Worm (Caenorhabditis elegans) whole organism, L1 larva: ENCODE results near the gene C40C9.4.

Source experiments
- C16A3.4 ChIP-seq: fragments of 150-350 bp; optimal IDR thresholded peaks from 2 replicates; lab custom pipeline; 2014; ENCODE audit warnings: missing biosample characterization, missing genetic modification characterization
- F16B12.6 ChIP-seq: fragments of 150-350 bp; optimal IDR thresholded peaks from 2 replicates; lab custom pipeline; 2014; ENCODE audit warnings: missing biosample characterization, missing genetic modification characterization
- aha-1 ChIP-seq: fragments of 150-350 bp; optimal IDR thresholded peaks from 2 replicates; lab custom pipeline; 2014; ENCODE audit warnings: missing biosample characterization, missing genetic modification characterization
- ceh-88 ChIP-seq: fragments of 200-800 bp; sonication (Bioruptor generic); IDR thresholded peaks from 2 replicates; pipeline ENCODE4 v1.3.6; 2022; ENCODE audit warnings: missing genetic modification characterization, missing compliant biosample characterization
- ceh-90 ChIP-seq: sonication (generic microtip); optimal IDR thresholded peaks from 2 replicates; lab custom pipeline; 2016; ENCODE audit warnings: missing genetic modification characterization, missing compliant biosample characterization
- ces-1 ChIP-seq: fragments of 150-350 bp; optimal IDR thresholded peaks from 2 replicates; lab custom pipeline; 2014; ENCODE audit warnings: missing biosample characterization, missing genetic modification reagents, missing genetic modification characterization
- egl-27 ChIP-seq, 2 experiments: fragments of 150-350 bp in 1 of 2; sonication (generic microtip); optimal IDR thresholded peaks; 3 replicates each; lab custom pipeline; 2017 to 2018; ENCODE audit warnings: missing biosample characterization in 2 of 2, missing genetic modification characterization in 2 of 2, missing genetic modification reagents in 2 of 2
- elt-2 ChIP-seq: sonication (generic microtip); optimal IDR thresholded peaks from 2 replicates; lab custom pipeline; 2016; ENCODE audit warnings: missing genetic modification characterization, mild to moderate bottlenecking, inconsistent platforms, missing compliant biosample characterization, missing genetic modification reagents
- ets-5 ChIP-seq: fragments of 200-800 bp; sonication (Bioruptor generic); IDR thresholded peaks from 2 replicates; pipeline ENCODE4 v1.3.6; 2022; ENCODE audit warnings: missing genetic modification characterization, missing compliant biosample characterization
- fkh-10 ChIP-seq: sonication (generic microtip); optimal IDR thresholded peaks from 2 replicates; lab custom pipeline; 2017; ENCODE audit warnings: missing biosample characterization, missing genetic modification reagents, missing genetic modification characterization
- fkh-4 ChIP-seq: sonication (generic microtip); optimal IDR thresholded peaks from 2 replicates; lab custom pipeline; 2016; ENCODE audit warnings: missing compliant biosample characterization, missing genetic modification characterization, borderline replicate concordance
- hlh-17 ChIP-seq: fragments of 200-800 bp; sonication (Bioruptor generic); optimal IDR thresholded peaks from 2 replicates; lab custom pipeline; 2018; ENCODE audit warnings: missing genetic modification characterization, mild to moderate bottlenecking, missing compliant biosample characterization, moderate library complexity, borderline replicate concordance
- irx-1 ChIP-seq: sonication (generic microtip); optimal IDR thresholded peaks from 2 replicates; lab custom pipeline; 2016; ENCODE audit warnings: missing genetic modification characterization, missing compliant biosample characterization
- jun-1 ChIP-seq: fragments of 150-350 bp; optimal IDR thresholded peaks from 2 replicates; lab custom pipeline; 2014; ENCODE audit warnings: missing biosample characterization, missing genetic modification reagents, missing genetic modification characterization
- lin-14 ChIP-seq: fragments of 200-800 bp; sonication (Bioruptor generic); optimal IDR thresholded peaks from 2 replicates; lab custom pipeline; 2018; ENCODE audit warnings: mild to moderate bottlenecking, missing genetic modification characterization, moderate library complexity, missing compliant biosample characterization
- lin-35 ChIP-seq, 2 experiments: fragments of 150-350 bp; optimal IDR thresholded peaks; 2 replicates each; lab custom pipeline; 2014; ENCODE audit warnings: missing biosample characterization in 2 of 2, missing genetic modification characterization in 2 of 2, missing genetic modification reagents in 2 of 2
- lin-39 ChIP-seq: fragments of 150-350 bp; optimal IDR thresholded peaks from 2 replicates; lab custom pipeline; 2014; ENCODE audit warnings: missing biosample characterization, missing genetic modification reagents, missing genetic modification characterization
- lsy-2 ChIP-seq, 2 experiments: fragments of 150-350 bp; optimal IDR thresholded peaks; 2 replicates each; lab custom pipeline; 2014; ENCODE audit warnings: missing biosample characterization in 2 of 2, missing genetic modification characterization in 2 of 2
- mef-2 ChIP-seq: fragments of 150-350 bp; optimal IDR thresholded peaks from 2 replicates; lab custom pipeline; 2014; ENCODE audit warnings: missing biosample characterization, missing genetic modification characterization
- mep-1 ChIP-seq: fragments of 150-350 bp; optimal IDR thresholded peaks from 2 replicates; lab custom pipeline; 2014; ENCODE audit warnings: missing biosample characterization, missing genetic modification characterization
- nhr-12 ChIP-seq: sonication (generic microtip); optimal IDR thresholded peaks from 2 replicates; lab custom pipeline; 2017; ENCODE audit warnings: missing biosample characterization, missing genetic modification characterization
- nhr-19 ChIP-seq: fragments of 200-800 bp; sonication (Bioruptor generic); conservative IDR thresholded peaks from 2 replicates; pipeline ENCODE4 v1.3.6; 2022; ENCODE audit warnings: missing genetic modification characterization, missing compliant biosample characterization
- nhr-20 ChIP-seq: sonication (generic microtip); optimal IDR thresholded peaks from 2 replicates; lab custom pipeline; 2016; ENCODE audit warnings: mild to moderate bottlenecking, missing genetic modification characterization, missing compliant biosample characterization
- nhr-28 ChIP-seq: fragments of 150-350 bp; optimal IDR thresholded peaks from 2 replicates; lab custom pipeline; 2014; ENCODE audit warnings: missing biosample characterization, missing genetic modification characterization
- nhr-47 ChIP-seq: sonication (generic microtip); optimal IDR thresholded peaks from 2 replicates; lab custom pipeline; 2016; ENCODE audit warnings: mild to moderate bottlenecking, missing genetic modification characterization, moderate library complexity, missing compliant biosample characterization
- nhr-76 ChIP-seq: sonication (generic microtip); optimal IDR thresholded peaks from 2 replicates; lab custom pipeline; 2017; ENCODE audit warnings: missing biosample characterization, missing genetic modification characterization
- nhr-84 ChIP-seq: sonication (generic microtip); optimal IDR thresholded peaks from 2 replicates; lab custom pipeline; 2017; ENCODE audit warnings: missing biosample characterization, missing genetic modification characterization
- nhr-85 ChIP-seq: sonication (generic microtip); peaks from one replicate; lab custom pipeline; 2016; ENCODE audit warnings: missing genetic modification characterization, inconsistent platforms, missing compliant biosample characterization
- nhr-90 ChIP-seq: sonication (generic microtip); optimal IDR thresholded peaks from 2 replicates; lab custom pipeline; 2016; ENCODE audit warnings: mild to moderate bottlenecking, missing genetic modification characterization, missing compliant biosample characterization; ENCODE audit not compliant: poor library complexity
- pag-3 ChIP-seq: sonication (generic microtip); optimal IDR thresholded peaks from 2 replicates; lab custom pipeline; 2017; ENCODE audit warnings: missing genetic modification characterization, mild to moderate bottlenecking, missing compliant biosample characterization, antibody characterized with exemption, borderline replicate concordance; ENCODE audit not compliant: insufficient read depth
- skn-1 ChIP-seq: fragments of 150-350 bp; optimal IDR thresholded peaks from 2 replicates; lab custom pipeline; 2014; ENCODE audit warnings: missing biosample characterization, missing genetic modification characterization
- sptf-1 ChIP-seq: fragments of 150-350 bp; optimal IDR thresholded peaks from 2 replicates; lab custom pipeline; 2014; ENCODE audit warnings: missing biosample characterization, missing genetic modification characterization
- sup-37 ChIP-seq: fragments of 200-800 bp; sonication (Bioruptor generic); optimal IDR thresholded peaks from 2 replicates; lab custom pipeline; 2018; ENCODE audit warnings: mild to moderate bottlenecking, missing genetic modification characterization, missing compliant biosample characterization
- swsn-7 ChIP-seq: sonication (generic microtip); optimal IDR thresholded peaks from 2 replicates; lab custom pipeline; 2016; ENCODE audit warnings: missing genetic modification characterization, missing compliant biosample characterization
- tbx-2 ChIP-seq: sonication (generic microtip); optimal IDR thresholded peaks from 2 replicates; lab custom pipeline; 2016; ENCODE audit warnings: missing genetic modification characterization, missing compliant biosample characterization
- tlp-1 ChIP-seq: fragments of 150-350 bp; optimal IDR thresholded peaks from 2 replicates; lab custom pipeline; 2014; ENCODE audit warnings: missing biosample characterization, missing genetic modification characterization
- unc-130 ChIP-seq: fragments of 150-350 bp; optimal IDR thresholded peaks from 2 replicates; lab custom pipeline; 2017; ENCODE audit warnings: missing biosample characterization, missing genetic modification characterization, inconsistent platforms
- unc-30 ChIP-seq: sonication (generic microtip); optimal IDR thresholded peaks from 2 replicates; lab custom pipeline; 2017; ENCODE audit warnings: missing biosample characterization, missing genetic modification characterization
- xbp-1 ChIP-seq: sonication (generic microtip); optimal IDR thresholded peaks from 2 replicates; lab custom pipeline; 2016; ENCODE audit warnings: missing genetic modification characterization, missing compliant biosample characterization
- zag-1 ChIP-seq: fragments of 150-350 bp; optimal IDR thresholded peaks from 2 replicates; lab custom pipeline; 2014; ENCODE audit warnings: missing biosample characterization, missing genetic modification characterization
- zip-4 ChIP-seq: fragments of 200-800 bp; sonication (Bioruptor generic); optimal IDR thresholded peaks from 2 replicates; lab custom pipeline; 2018; ENCODE audit warnings: mild to moderate bottlenecking, missing genetic modification characterization, moderate library complexity, missing compliant biosample characterization
- ztf-11 ChIP-seq, 2 experiments: sonication (generic microtip); optimal IDR thresholded peaks; 2 replicates each; lab custom pipeline; 2016 to 2017; ENCODE audit warnings: missing genetic modification characterization in 2 of 2, missing biosample characterization in 1 of 2, missing compliant biosample characterization in 1 of 2
- ztf-4 ChIP-seq: fragments of 150-350 bp; optimal IDR thresholded peaks from 2 replicates; lab custom pipeline; 2014; ENCODE audit warnings: missing biosample characterization, missing genetic modification characterization

Gene C40C9.4

DNA sequence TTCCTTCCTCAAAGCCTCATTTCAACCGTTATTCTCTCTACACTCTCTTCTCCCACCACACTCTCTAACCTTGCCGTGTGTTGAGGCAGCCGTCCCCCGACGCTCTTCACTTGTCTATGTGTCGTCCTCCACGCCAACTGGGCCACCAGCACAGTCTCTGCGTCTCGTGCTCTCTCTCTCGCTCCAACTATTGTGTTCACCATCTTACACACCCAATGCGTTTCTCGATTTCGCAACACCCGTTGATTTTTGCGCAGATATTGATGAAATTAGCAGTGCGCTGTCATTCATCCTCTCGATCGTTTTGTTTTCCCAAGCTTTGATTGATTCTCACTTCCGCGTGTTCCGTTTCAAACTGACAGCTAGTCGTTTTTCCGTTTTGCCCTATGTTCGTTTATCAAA is 36.2 kb downstream of the C40C9.4 start (continued):
- TF ChIP-seq ces-1 (GFP tag; lab: Kevin White, UChicago) (no peak), fkh-10 (peak; percentile 36), irx-1 (tag; lab: Kevin White, UChicago) (no peak), nhr-12 (tag; lab: Kevin White, UChicago) (no peak), hlh-17 (GFP tag; lab: Kevin White, UChicago) (no peak), tbx-2 (tag; lab: Kevin White, UChicago) (peak; percentile 57), egl-27 (tag; optimal IDR thresholded peaks at IDR 0.05; lab: Kevin White, UChicago) (no peak), nhr-90 (no peak), F16B12.6 (tag; lab: Kevin White, UChicago) (no peak), mep-1 (tag; lab: Kevin White, UChicago) (peak; percentile 54), ztf-11 (tag; optimal IDR thresholded peaks at IDR 0.05; lab: Kevin White, UChicago) (peak in 1 of 2 experiments; percentile 49), nhr-85 (tag; lab: Kevin White, UChicago) (peak; percentile 50), nhr-47 (tag; lab: Kevin White, UChicago) (peak; percentile 60), fkh-4 (tag; lab: Kevin White, UChicago) (no peak), ztf-4 (peak; percentile 52), nhr-28 (tag; lab: Kevin White, UChicago) (no peak), C16A3.4 (tag; lab: Kevin White, UChicago) (no peak), ceh-90 (tag; lab: Kevin White, UChicago) (no peak), mef-2 (no peak), tlp-1 (tag; lab: Kevin White, UChicago) (no peak), xbp-1 (tag; lab: Kevin White, UChicago) (peak; percentile 8), lin-35 (GFP tag; optimal IDR thresholded peaks at IDR 0.05; lab: Kevin White, UChicago) (no peak), ets-5 (no peak), sptf-1 (no peak), nhr-20 (tag; lab: Kevin White, UChicago) (peak; percentile 64), jun-1 (tag; lab: Kevin White, UChicago) (peak; percentile 5), nhr-76 (tag; lab: Kevin White, UChicago) (no peak), lsy-2 (tag; optimal IDR thresholded peaks at IDR 0.05; lab: Kevin White, UChicago) (peak in 1 of 2 experiments; percentile 33), lin-39 (no peak), sup-37 (GFP tag; lab: Kevin White, UChicago) (no peak), elt-2 (tag; lab: Kevin White, UChicago) (no peak), lin-14 (peak; percentile 91), unc-130 (no peak), nhr-84 (tag; lab: Kevin White, UChicago) (no peak), swsn-7 (tag; lab: Kevin White, UChicago) (peak; percentile 55), zag-1 (no peak), nhr-19 (GFP tag; lab: Robert Waterston, UW) (no peak; the same call in 1 of the 2 replicates), unc-30 (tag; lab: Kevin White, UChicago) (no peak), ceh-88 (no peak), pag-3 (tag; lab: Kevin White, UChicago) (no peak), aha-1 (tag; lab: Kevin White, UChicago) (no peak)

- TF ChIP-seq nhr-12 (tag; lab: Kevin White, UChicago) (no peak), skn-1 (tag; lab: Kevin White, UChicago) (no peak), mef-2 (no peak), C16A3.4 (tag; lab: Kevin White, UChicago) (no peak), F16B12.6 (tag; lab: Kevin White, UChicago) (no peak), zip-4 (GFP tag; lab: Kevin White, UChicago) (no peak)
- TF ChIP-seq, all 84 proteins: peak for 0
These were observed 36.8 kb downstream of the C40C9.4 start, which contains the start of gene adm-2 for ce11 chrX:13687655-13688054. TSS of gene adm-2 (plus strand) at chrX:13687955.
